Fruit fly (Drosophila melanogaster) whole organism, embryonic: Measurements from ENCODE around the gene CG15916.
A peak's percentile ranks its signal among the peaks of the same experiment; 100 is the strongest.

Source experiments
- CG10267 ChIP-seq: fragments of 200-800 bp; sonication (Bioruptor generic); optimal IDR thresholded peaks from 2 replicates; lab custom pipeline; 2018; ENCODE audit warnings: missing biosample characterization, mild to moderate bottlenecking, missing genetic modification characterization, moderate library complexity
- CG14860 ChIP-seq: fragments of 200-800 bp; sonication (Bioruptor generic); IDR thresholded peaks from 3 replicates; pipeline ENCODE4 v1.3.6; 2022; ENCODE audit warnings: missing biosample characterization, missing genetic modification characterization; ENCODE audit not compliant: partially characterized antibody
- CG15514 ChIP-seq: fragments of 200-800 bp; sonication (Bioruptor generic); optimal IDR thresholded peaks from 3 replicates; lab custom pipeline; 2017; ENCODE audit warnings: missing biosample characterization, missing genetic modification characterization, mild to moderate bottlenecking, moderate library complexity, missing genetic modification reagents
- CG1603 ChIP-seq: fragments of 200-800 bp; sonication (Bioruptor generic); optimal IDR thresholded peaks from 2 replicates; lab custom pipeline; 2019; ENCODE audit warnings: missing biosample characterization, mild to moderate bottlenecking, missing genetic modification characterization, moderate library complexity
- CG16813 ChIP-seq: fragments of 200-800 bp; sonication (Bioruptor generic); IDR thresholded peaks from 3 replicates; pipeline ENCODE4 v1.3.6; 2022; ENCODE audit warnings: missing biosample characterization, missing genetic modification characterization; ENCODE audit not compliant: partially characterized antibody
- CG2712 ChIP-seq: fragments of 200-800 bp; optimal IDR thresholded peaks from 3 replicates; lab custom pipeline; 2019; ENCODE audit warnings: missing biosample characterization, mild to moderate bottlenecking, missing genetic modification characterization, moderate library complexity
- CG34224 ChIP-seq: fragments of 200-800 bp; sonication (Bioruptor generic); IDR thresholded peaks from 3 replicates; pipeline ENCODE4 v1.3.6; 2022; ENCODE audit warnings: missing biosample characterization, missing genetic modification characterization; ENCODE audit not compliant: partially characterized antibody
- CG3995 ChIP-seq: fragments of 200-800 bp; sonication (Bioruptor generic); optimal IDR thresholded peaks from 3 replicates; lab custom pipeline; 2016; ENCODE audit warnings: missing biosample characterization, missing genetic modification characterization
- CG42726 ChIP-seq: fragments of 200-800 bp; sonication (Bioruptor generic); IDR thresholded peaks from 2 replicates; pipeline ENCODE4 v1.3.6; 2022; ENCODE audit warnings: missing biosample characterization, missing genetic modification characterization; ENCODE audit not compliant: partially characterized antibody
- CG6254 ChIP-seq: fragments of 200-800 bp; sonication (Bioruptor generic); optimal IDR thresholded peaks from 3 replicates; lab custom pipeline; 2017; ENCODE audit warnings: mild to moderate bottlenecking, missing biosample characterization, missing genetic modification reagents, missing genetic modification characterization
- CG7357 ChIP-seq: fragments of 200-800 bp; sonication (Bioruptor generic); IDR thresholded peaks from 3 replicates; pipeline ENCODE4 v1.3.6; 2022; ENCODE audit warnings: missing biosample characterization, missing genetic modification characterization
- CG7372 ChIP-seq: fragments of 200-800 bp; sonication (Bioruptor generic); IDR thresholded peaks from 2 replicates; pipeline ENCODE4 v1.3.6; 2022; ENCODE audit warnings: missing biosample characterization, missing genetic modification characterization
- CG8290 ChIP-seq, 3 experiments: fragments of 200-800 bp; sonication (Bioruptor generic); optimal IDR thresholded peaks; 2 replicates each; lab custom pipeline; 2016 to 2019; ENCODE audit warnings: missing biosample characterization in 3 of 3, missing genetic modification characterization in 3 of 3, mild to moderate bottlenecking in 2 of 3, moderate library complexity in 1 of 3
- CG8924 ChIP-seq: fragments of 200-800 bp; optimal IDR thresholded peaks from 3 replicates; lab custom pipeline; 2019; ENCODE audit warnings: missing biosample characterization, mild to moderate bottlenecking, missing genetic modification characterization, moderate library complexity
- CG9727 ChIP-seq: fragments of 200-800 bp; sonication (Bioruptor generic); optimal IDR thresholded peaks from 3 replicates; lab custom pipeline; 2017; ENCODE audit warnings: missing biosample characterization, mild to moderate bottlenecking, missing genetic modification characterization
- Doc2 ChIP-seq: fragments of 200-800 bp; sonication (Bioruptor generic); IDR thresholded peaks from 2 replicates; pipeline ENCODE4 v1.3.6; 2022; ENCODE audit warnings: missing biosample characterization, missing genetic modification characterization
- Doc3 ChIP-seq: fragments of 200-800 bp; sonication (Bioruptor generic); IDR thresholded peaks from 3 replicates; pipeline ENCODE4 v1.3.6; 2022; ENCODE audit warnings: missing biosample characterization, missing genetic modification characterization; ENCODE audit not compliant: partially characterized antibody
- Dp ChIP-seq: fragments of 200-800 bp; sonication (Bioruptor generic); optimal IDR thresholded peaks from 2 replicates; lab custom pipeline; 2018; ENCODE audit warnings: missing biosample characterization, mild to moderate bottlenecking, missing genetic modification characterization, moderate library complexity
- Dref ChIP-seq: fragments of 200-800 bp; sonication (Bioruptor generic); IDR thresholded peaks from 2 replicates; pipeline ENCODE4 v1.3.6; 2022; ENCODE audit warnings: missing biosample characterization, missing genetic modification characterization
- Ets65A ChIP-seq: fragments of 200-800 bp; sonication (Bioruptor generic); peaks from one replicate; lab custom pipeline; 2016; ENCODE audit warnings: missing biosample characterization, missing genetic modification characterization
- Ets97D ChIP-seq: fragments of 200-800 bp; sonication (Bioruptor generic); optimal IDR thresholded peaks from 3 replicates; lab custom pipeline; 2016; ENCODE audit warnings: missing biosample characterization, missing genetic modification characterization
- H15 ChIP-seq: fragments of 200-800 bp; sonication (Bioruptor generic); IDR thresholded peaks from 3 replicates; pipeline ENCODE4 v1.3.6; 2022; ENCODE audit warnings: missing biosample characterization, missing genetic modification characterization
- Opbp ChIP-seq: fragments of 200-800 bp; sonication (Bioruptor generic); IDR thresholded peaks from 3 replicates; pipeline ENCODE4 v1.3.6; 2022; ENCODE audit warnings: missing biosample characterization, missing genetic modification characterization; ENCODE audit not compliant: partially characterized antibody
- Pdp1 ChIP-seq, 2 experiments: fragments of 200-800 bp; sonication (Bioruptor generic); optimal IDR thresholded peaks; 3 replicates each; lab custom pipeline; 2016; ENCODE audit warnings: missing biosample characterization in 2 of 2, missing genetic modification characterization in 2 of 2, mild to moderate bottlenecking in 1 of 2, moderate library complexity in 1 of 2
- Scr ChIP-seq: fragments of 200-800 bp; sonication (Bioruptor generic); IDR thresholded peaks from 2 replicates; pipeline ENCODE4 v1.3.6; 2022; ENCODE audit warnings: missing biosample characterization, missing genetic modification characterization; ENCODE audit not compliant: partially characterized antibody
- Sox102F ChIP-seq: fragments of 200-800 bp; sonication (Bioruptor generic); optimal IDR thresholded peaks from 2 replicates; lab custom pipeline; 2018; ENCODE audit warnings: missing biosample characterization, mild to moderate bottlenecking, missing genetic modification characterization, moderate library complexity
- TFAM ChIP-seq: fragments of 200-800 bp; sonication (Bioruptor generic); optimal IDR thresholded peaks from 2 replicates; lab custom pipeline; 2017; ENCODE audit warnings: missing biosample characterization, missing genetic modification characterization, inconsistent platforms
- Trl ChIP-seq, 3 experiments: fragments of >200 bp in 2 of 3; fragments of 200-800 bp in 1 of 3; sonication (Bioruptor generic) in 1 of 3; optimal IDR thresholded peaks; 2 replicates in 1 of 3; 3 replicates in 2 of 3; lab custom pipeline; 2016 to 2017; ENCODE audit warnings: missing biosample characterization in 1 of 3, missing genetic modification characterization in 1 of 3
- gem ChIP-seq: fragments of 200-800 bp; sonication (Bioruptor generic); optimal IDR thresholded peaks from 2 replicates; lab custom pipeline; 2019; ENCODE audit warnings: missing biosample characterization, mild to moderate bottlenecking, missing genetic modification characterization, moderate library complexity
- gro ChIP-seq: fragments of 200-800 bp; sonication (Bioruptor generic); optimal IDR thresholded peaks from 2 replicates; lab custom pipeline; 2016; ENCODE audit warnings: missing biosample characterization, missing genetic modification characterization
- lov ChIP-seq, 2 experiments: fragments of 200-800 bp in 1 of 2; fragments of >200 bp in 1 of 2; sonication (Bioruptor generic) in 1 of 2; IDR thresholded peaks in 1 of 2; optimal IDR thresholded peaks in 1 of 2; 2 replicates in 1 of 2; 3 replicates in 1 of 2; pipeline versions ENCODE4 v1.3.6 to Lab custom; 2017 to 2022; ENCODE audit warnings: missing biosample characterization in 1 of 2, missing genetic modification characterization in 1 of 2
- mam ChIP-seq: fragments of 200-800 bp; sonication (Bioruptor generic); optimal IDR thresholded peaks from 3 replicates; lab custom pipeline; 2016; ENCODE audit warnings: missing biosample characterization, missing genetic modification characterization
- mirr ChIP-seq: fragments of 200-800 bp; sonication (Bioruptor generic); optimal IDR thresholded peaks from 3 replicates; lab custom pipeline; 2018; ENCODE audit warnings: missing biosample characterization, mild to moderate bottlenecking, missing genetic modification characterization
- mld ChIP-seq: fragments of 200-800 bp; sonication (Bioruptor generic); IDR thresholded peaks from 3 replicates; pipeline ENCODE4 v1.3.6; 2022; ENCODE audit warnings: missing biosample characterization, missing genetic modification characterization; ENCODE audit not compliant: partially characterized antibody
- nerfin-1 ChIP-seq: fragments of 200-800 bp; sonication (Bioruptor generic); optimal IDR thresholded peaks from 3 replicates; lab custom pipeline; 2019; ENCODE audit warnings: missing biosample characterization, mild to moderate bottlenecking, missing genetic modification characterization, moderate library complexity
- nmo ChIP-seq: fragments of 200-800 bp; sonication (Bioruptor generic); optimal IDR thresholded peaks from 2 replicates; lab custom pipeline; 2018; ENCODE audit warnings: missing biosample characterization, mild to moderate bottlenecking, missing genetic modification characterization, moderate library complexity
- nom ChIP-seq: fragments of 200-800 bp; sonication (Bioruptor generic); optimal IDR thresholded peaks from 2 replicates; lab custom pipeline; 2017; ENCODE audit warnings: missing biosample characterization, missing genetic modification characterization, mild to moderate bottlenecking, moderate library complexity, missing genetic modification reagents
- phol ChIP-seq: fragments of 200-800 bp; sonication (Bioruptor generic); optimal IDR thresholded peaks from 3 replicates; lab custom pipeline; 2018; ENCODE audit warnings: missing biosample characterization, mild to moderate bottlenecking, missing genetic modification characterization, moderate library complexity
- pzg ChIP-seq: fragments of 200-800 bp; sonication (Bioruptor generic); optimal IDR thresholded peaks from 3 replicates; lab custom pipeline; 2018; ENCODE audit warnings: missing biosample characterization, mild to moderate bottlenecking, missing genetic modification characterization, moderate library complexity
- schlank ChIP-seq: fragments of 200-800 bp; sonication (Bioruptor generic); optimal IDR thresholded peaks from 2 replicates; lab custom pipeline; 2018; ENCODE audit warnings: missing biosample characterization, mild to moderate bottlenecking, missing genetic modification characterization
- sens-2 ChIP-seq: fragments of 200-800 bp; sonication (Bioruptor generic); IDR thresholded peaks from 2 replicates; pipeline ENCODE4 v1.3.6; 2022; ENCODE audit warnings: missing biosample characterization, missing genetic modification characterization
- seq ChIP-seq: fragments of 200-800 bp; sonication (Bioruptor generic); IDR thresholded peaks from 2 replicates; pipeline ENCODE4 v1.3.6; 2022; ENCODE audit warnings: missing biosample characterization, missing genetic modification characterization
- ssp ChIP-seq: fragments of 200-800 bp; sonication (Bioruptor generic); IDR thresholded peaks from 2 replicates; pipeline ENCODE4 v1.3.6; 2022; ENCODE audit warnings: missing biosample characterization, missing genetic modification characterization
- stwl ChIP-seq: fragments of 200-800 bp; sonication (Bioruptor generic); optimal IDR thresholded peaks from 3 replicates; lab custom pipeline; 2018; ENCODE audit warnings: missing biosample characterization, mild to moderate bottlenecking, missing genetic modification characterization, moderate library complexity
- tna ChIP-seq: fragments of 200-800 bp; sonication (Bioruptor generic); IDR thresholded peaks from 2 replicates; pipeline ENCODE4 v1.3.6; 2022; ENCODE audit warnings: missing biosample characterization, missing genetic modification characterization; ENCODE audit not compliant: partially characterized antibody
- yki ChIP-seq: fragments of >200 bp; optimal IDR thresholded peaks from 3 replicates; lab custom pipeline; 2018

The CG15916 gene

DNA sequence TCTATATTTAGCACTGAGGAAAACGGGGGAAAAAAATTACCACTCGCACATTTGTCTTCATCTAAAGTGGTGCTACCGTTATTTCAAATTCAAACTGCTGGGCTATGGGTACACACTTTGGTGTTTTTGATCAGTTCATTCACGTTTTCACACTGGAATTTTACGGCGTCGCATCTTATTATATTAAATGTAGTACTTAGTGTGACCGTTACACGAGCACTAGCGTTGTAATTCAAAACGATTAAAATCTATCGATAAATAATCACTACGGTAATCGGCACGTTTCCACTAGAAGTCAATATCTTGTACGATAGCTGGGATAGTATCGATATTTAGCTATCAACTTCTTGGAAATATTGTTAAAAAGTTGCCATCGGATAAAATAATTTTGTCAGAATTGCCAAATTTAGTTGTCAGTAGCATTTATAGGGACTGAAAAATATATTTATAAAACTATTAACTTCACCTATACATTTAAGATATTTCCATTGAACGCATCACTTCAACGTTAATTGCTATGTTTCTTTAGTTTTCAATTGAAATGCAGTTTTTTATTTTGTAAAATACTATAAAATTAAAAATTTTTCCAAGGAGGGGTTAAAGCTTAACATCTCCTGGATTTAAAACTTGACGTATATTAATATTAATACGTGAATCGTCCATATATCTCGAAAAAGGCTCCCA, 32.6 kb upstream of the CG15916 start, which contains the start of the genes CG46440 and Myb (continued):
- TF ChIP-seq Dp (GFP tag; lab: Kevin White, UChicago) (peak; percentile 13), Opbp (GFP tag; lab: Robert Waterston, UW) (peak; percentile 91), mam (GFP tag; lab: Kevin White, UChicago) (peak; percentile 5), TFAM (GFP tag; lab: Kevin White, UChicago) (no peak), yki (lab: Kevin White, UChicago) (no peak), nmo (GFP tag; lab: Kevin White, UChicago) (peak; percentile 14), mirr (no peak), Doc3 (GFP tag; lab: Robert Waterston, UW) (peak; percentile 59; the same call in 1 of the 3 replicates), CG10267 (tag; lab: Kevin White, UChicago) (peak; percentile 10), Scr (GFP tag; lab: Robert Waterston, UW) (peak; percentile 83), CG42726 (GFP tag; lab: Robert Waterston, UW) (peak; percentile 75; the same call in 1 of the 2 replicates), pzg (GFP tag; lab: Kevin White, UChicago) (peak; percentile 68), gro (GFP tag; lab: Kevin White, UChicago) (no peak), nerfin-1 (tag; lab: Kevin White, UChicago) (no peak), ssp (GFP tag; lab: Robert Waterston, UW) (peak; percentile 81), CG8924 (peak; percentile 39), sens-2 (no peak), CG8290 (GFP tag; optimal IDR thresholded peaks at IDR 0.05; lab: Kevin White, UChicago) (peak; percentile 80), CG8290 (tag; optimal IDR thresholded peaks at IDR 0.05; lab: Kevin White, UChicago) (peak; percentile 51 to 74), Sox102F (GFP tag; lab: Kevin White, UChicago) (no peak), seq (GFP tag; lab: Robert Waterston, UW) (no peak), CG2712 (tag; lab: Kevin White, UChicago) (peak; percentile 26), mld (GFP tag; lab: Robert Waterston, UW) (peak; percentile 75), schlank (tag; lab: Kevin White, UChicago) (no peak), Doc2 (GFP tag; lab: Robert Waterston, UW) (no peak), tna (GFP tag; lab: Robert Waterston, UW) (peak; percentile 78), CG6254 (GFP tag; lab: Kevin White, UChicago) (no peak), phol (tag; lab: Kevin White, UChicago) (peak; percentile 9), gem (tag; lab: Kevin White, UChicago) (no peak), lov (optimal IDR thresholded peaks at IDR 0.05; lab: Kevin White, UChicago) (no peak), lov (GFP tag; IDR thresholded peaks at IDR 0.05; lab: Robert Waterston, UW) (no peak), CG9727 (GFP tag; lab: Kevin White, UChicago) (no peak), CG14860 (peak; percentile 74), CG1603 (tag; lab: Kevin White, UChicago) (peak; percentile 67), Pdp1 (GFP tag; optimal IDR thresholded peaks at IDR 0.05; lab: Kevin White, UChicago) (peak in 1 of 2 experiments; percentile 5), CG15514 (GFP tag; lab: Kevin White, UChicago) (peak; percentile 18), CG34224 (peak; percentile 71), H15 (GFP tag; lab: Robert Waterston, UW) (no peak), CG3995 (GFP tag; lab: Kevin White, UChicago) (peak; percentile 71), CG16813 (peak; percentile 90), nom (GFP tag; lab: Kevin White, UChicago) (peak; percentile 37), Ets97D (peak; percentile 16), stwl (tag; lab: Kevin White, UChicago) (peak; percentile 70), Ets65A (GFP tag; lab: Kevin White, UChicago) (peak; percentile 89), CG7372 (GFP tag; lab: Robert Waterston, UW) (no peak), CG7357 (GFP tag; lab: Robert Waterston, UW) (peak; percentile 92), Dref (GFP tag; lab: Robert Waterston, UW) (peak; percentile 88), Trl (optimal IDR thresholded peaks at IDR 0.05; lab: Kevin White, UChicago) (no peak), Trl (GFP tag; optimal IDR thresholded peaks at IDR 0.05; lab: Kevin White, UChicago) (no peak)
